Worm (Caenorhabditis elegans) whole organism, L4 larva: ENCODE data around the gene Y44A6D.7.
A peak's percentile ranks its signal among the peaks of the same experiment; 100 is the strongest.

Source experiments
- F49E8.2 ChIP-seq: sonication (generic microtip); optimal IDR thresholded peaks from 2 replicates; lab custom pipeline; 2016; ENCODE audit warnings: missing compliant biosample characterization, mild to moderate bottlenecking, missing genetic modification characterization, borderline replicate concordance
- R02D3.7 ChIP-seq: fragments of 150-350 bp; sonication (generic microtip); optimal IDR thresholded peaks from 3 replicates; lab custom pipeline; 2014; ENCODE audit warnings: missing biosample characterization, missing genetic modification characterization
- T20F7.1 ChIP-seq: fragments of 200-800 bp; sonication (Bioruptor generic); optimal IDR thresholded peaks from 2 replicates; lab custom pipeline; 2018; ENCODE audit warnings: mild to moderate bottlenecking, missing genetic modification characterization, missing compliant biosample characterization
- Y48G9A.11 ChIP-seq: fragments of 200-800 bp; sonication (Bioruptor generic); IDR thresholded peaks from 2 replicates; pipeline ENCODE4 v1.3.6; 2022; ENCODE audit warnings: missing genetic modification reagents, missing genetic modification characterization, missing compliant biosample characterization
- Y75B8A.6 ChIP-seq: fragments of 200-800 bp; sonication (Bioruptor generic); IDR thresholded peaks from 2 replicates; pipeline ENCODE4 v1.3.6; 2022; ENCODE audit warnings: missing genetic modification reagents, missing genetic modification characterization, missing compliant biosample characterization
- ZK546.5 ChIP-seq, 2 experiments: sonication (generic microtip); optimal IDR thresholded peaks; 2 replicates each; lab custom pipeline; 2017; ENCODE audit warnings: missing biosample characterization in 2 of 2, missing genetic modification characterization in 2 of 2
- aly-2 ChIP-seq: sonication (generic microtip); optimal IDR thresholded peaks from 2 replicates; lab custom pipeline; 2018; ENCODE audit warnings: missing biosample characterization, missing genetic modification characterization
- ceh-20 ChIP-seq: fragments of 200-800 bp; sonication (Bioruptor generic); IDR thresholded peaks from 2 replicates; pipeline ENCODE4 v1.3.6; 2022; ENCODE audit warnings: missing genetic modification reagents, missing genetic modification characterization, missing compliant biosample characterization
- ces-1 ChIP-seq: fragments of 150-350 bp; sonication (generic microtip); optimal IDR thresholded peaks from 4 replicates; lab custom pipeline; 2014; ENCODE audit warnings: missing biosample characterization, missing genetic modification reagents, missing genetic modification characterization
- ctbp-1 ChIP-seq: fragments of 200-800 bp; sonication (Bioruptor generic); IDR thresholded peaks from 2 replicates; pipeline ENCODE4 v1.3.6; 2022; ENCODE audit warnings: missing genetic modification reagents, missing genetic modification characterization, missing compliant biosample characterization
- daf-16 ChIP-seq, 3 experiments: sonication (generic microtip); optimal IDR thresholded peaks; 2 replicates each; lab custom pipeline; 2016 to 2017; ENCODE audit warnings: missing genetic modification characterization in 3 of 3, missing genetic modification reagents in 3 of 3, mild to moderate bottlenecking in 2 of 3, missing compliant biosample characterization in 2 of 3, missing biosample characterization in 1 of 3, moderate library complexity in 1 of 3
- daf-8 ChIP-seq: fragments of 200-800 bp; sonication (Bioruptor generic); IDR thresholded peaks from 2 replicates; pipeline ENCODE4 v1.3.6; 2022; ENCODE audit warnings: missing genetic modification characterization, missing compliant biosample characterization
- dpl-1 ChIP-seq: fragments of 150-350 bp; optimal IDR thresholded peaks from 2 replicates; lab custom pipeline; 2014; ENCODE audit warnings: missing biosample characterization, missing genetic modification reagents, missing genetic modification characterization
- dve-1 ChIP-seq: sonication (generic microtip); optimal IDR thresholded peaks from 2 replicates; lab custom pipeline; 2017; ENCODE audit warnings: antibody characterized with exemption, mild to moderate bottlenecking, missing genetic modification characterization, missing compliant biosample characterization; ENCODE audit not compliant: insufficient read depth
- fkh-10 ChIP-seq: fragments of 150-350 bp; optimal IDR thresholded peaks from 2 replicates; lab custom pipeline; 2014; ENCODE audit warnings: missing biosample characterization, missing genetic modification reagents, missing genetic modification characterization
- hif-1 ChIP-seq, 2 experiments: sonication (generic microtip); optimal IDR thresholded peaks; 2 replicates each; lab custom pipeline; 2016 to 2017; ENCODE audit warnings: missing compliant biosample characterization in 2 of 2, missing genetic modification characterization in 2 of 2, missing genetic modification reagents in 2 of 2, missing genotype in 2 of 2, mild to moderate bottlenecking in 1 of 2
- hlh-11 ChIP-seq: fragments of 200-800 bp; sonication (Bioruptor generic); optimal IDR thresholded peaks from 2 replicates; lab custom pipeline; 2018; ENCODE audit warnings: mild to moderate bottlenecking, missing genetic modification characterization, missing compliant biosample characterization
- hlh-30 ChIP-seq: sonication (generic microtip); optimal IDR thresholded peaks from 2 replicates; lab custom pipeline; 2017; ENCODE audit warnings: antibody characterized with exemption, mild to moderate bottlenecking, missing genetic modification characterization, missing compliant biosample characterization; ENCODE audit not compliant: insufficient read depth
- lim-7 ChIP-seq: fragments of 200-800 bp; sonication (Bioruptor generic); IDR thresholded peaks from 2 replicates; pipeline ENCODE4 v1.3.6; 2022; ENCODE audit warnings: missing genetic modification characterization, missing compliant biosample characterization
- lin-1 ChIP-seq: fragments of 200-800 bp; sonication (Bioruptor generic); IDR thresholded peaks from 2 replicates; pipeline ENCODE4 v1.3.6; 2022; ENCODE audit warnings: missing genetic modification reagents, missing genetic modification characterization, missing compliant biosample characterization
- lir-3 ChIP-seq: sonication (generic microtip); optimal IDR thresholded peaks from 2 replicates; lab custom pipeline; 2016; ENCODE audit warnings: mild to moderate bottlenecking, missing genetic modification characterization, missing compliant biosample characterization
- lsy-2 ChIP-seq, 2 experiments: fragments of 150-350 bp in 1 of 2; sonication (generic microtip) in 1 of 2; optimal IDR thresholded peaks; 2 replicates each; lab custom pipeline; 2014 to 2017; ENCODE audit warnings: missing biosample characterization in 2 of 2, missing genetic modification characterization in 2 of 2
- madf-5 ChIP-seq, 2 experiments: fragments of 200-800 bp; sonication (Bioruptor generic); IDR thresholded peaks; 2 replicates each; pipeline ENCODE4 v1.3.6; 2022; ENCODE audit warnings: missing compliant biosample characterization in 2 of 2, missing genetic modification characterization in 2 of 2
- madf-9 ChIP-seq: fragments of 200-800 bp; sonication (Bioruptor generic); conservative IDR thresholded peaks from 2 replicates; pipeline ENCODE4 v1.3.6; 2022; ENCODE audit warnings: missing genetic modification reagents, missing genetic modification characterization, missing compliant biosample characterization
- mdl-1 ChIP-seq, 2 experiments: fragments of 150-350 bp in 1 of 2; sonication (generic microtip) in 1 of 2; optimal IDR thresholded peaks; 2 replicates each; lab custom pipeline; 2014 to 2017; ENCODE audit warnings: missing biosample characterization in 2 of 2, missing genetic modification characterization in 2 of 2
- mdt-29 ChIP-seq: fragments of 200-800 bp; sonication (Bioruptor generic); IDR thresholded peaks from 2 replicates; pipeline ENCODE4 v1.3.6; 2022; ENCODE audit warnings: missing genetic modification reagents, missing genetic modification characterization, missing compliant biosample characterization
- mes-2 ChIP-seq: sonication (generic microtip); optimal IDR thresholded peaks from 2 replicates; lab custom pipeline; 2016; ENCODE audit warnings: missing genotype, mild to moderate bottlenecking, missing genetic modification characterization, missing compliant biosample characterization; ENCODE audit not compliant: poor library complexity, severe bottlenecking
- mxl-3 ChIP-seq: fragments of 200-800 bp; sonication (Bioruptor generic); optimal IDR thresholded peaks from 2 replicates; lab custom pipeline; 2018; ENCODE audit warnings: mild to moderate bottlenecking, missing genetic modification characterization, missing compliant biosample characterization
- nhr-10 ChIP-seq: fragments of 150-350 bp; optimal IDR thresholded peaks from 2 replicates; lab custom pipeline; 2014; ENCODE audit warnings: missing biosample characterization, missing genetic modification characterization
- nhr-102 ChIP-seq: sonication (generic microtip); optimal IDR thresholded peaks from 2 replicates; lab custom pipeline; 2016; ENCODE audit warnings: mild to moderate bottlenecking, missing genetic modification characterization, moderate library complexity, missing compliant biosample characterization
- nhr-11 ChIP-seq: fragments of 150-350 bp; optimal IDR thresholded peaks from 2 replicates; lab custom pipeline; 2014; ENCODE audit warnings: missing biosample characterization, missing genetic modification characterization
- nhr-111 ChIP-seq: fragments of 200-800 bp; sonication (Bioruptor generic); optimal IDR thresholded peaks from 2 replicates; lab custom pipeline; 2018; ENCODE audit warnings: mild to moderate bottlenecking, missing genetic modification characterization, missing compliant biosample characterization
- nhr-25 ChIP-seq: sonication (generic microtip); optimal IDR thresholded peaks from 2 replicates; lab custom pipeline; 2017; ENCODE audit warnings: missing genetic modification characterization, mild to moderate bottlenecking, missing compliant biosample characterization, antibody characterized with exemption, moderate library complexity, borderline replicate concordance; ENCODE audit not compliant: insufficient read depth
- nhr-28 ChIP-seq: fragments of 150-350 bp; optimal IDR thresholded peaks from 2 replicates; lab custom pipeline; 2014; ENCODE audit warnings: missing biosample characterization, missing genetic modification characterization
- nhr-77 ChIP-seq: fragments of 150-350 bp; optimal IDR thresholded peaks from 2 replicates; lab custom pipeline; 2014; ENCODE audit warnings: missing biosample characterization, missing genetic modification characterization
- pha-4 ChIP-seq, 2 experiments: fragments of 150-350 bp in 1 of 2; fragments of 200-800 bp in 1 of 2; sonication (Bioruptor generic) in 1 of 2; IDR thresholded peaks in 1 of 2; optimal IDR thresholded peaks in 1 of 2; 2 replicates each; pipeline versions ENCODE4 v1.3.6 to Lab custom; 2014 to 2022; ENCODE audit warnings: missing genetic modification characterization in 2 of 2, missing genetic modification reagents in 2 of 2, missing biosample characterization in 1 of 2, missing compliant biosample characterization in 1 of 2
- pqm-1 ChIP-seq: sonication (generic microtip); optimal IDR thresholded peaks from 2 replicates; lab custom pipeline; 2017; ENCODE audit warnings: missing biosample characterization, missing genetic modification characterization
- rbr-2 ChIP-seq: sonication (generic microtip); optimal IDR thresholded peaks from 2 replicates; lab custom pipeline; 2016; ENCODE audit warnings: missing genotype, missing genetic modification characterization, missing compliant biosample characterization
- sdz-12 ChIP-seq: fragments of 200-800 bp; sonication (Bioruptor generic); optimal IDR thresholded peaks from 2 replicates; lab custom pipeline; 2018; ENCODE audit warnings: mild to moderate bottlenecking, missing genetic modification characterization, missing compliant biosample characterization
- snpc-4 ChIP-seq: fragments of 150-350 bp; optimal IDR thresholded peaks from 2 replicates; lab custom pipeline; 2014; ENCODE audit warnings: missing biosample characterization, missing genetic modification characterization
- spr-1 ChIP-seq: sonication (generic microtip); optimal IDR thresholded peaks from 2 replicates; lab custom pipeline; 2016; ENCODE audit warnings: mild to moderate bottlenecking, missing genetic modification characterization, missing compliant biosample characterization
- unc-130 ChIP-seq: sonication (generic microtip); optimal IDR thresholded peaks from 2 replicates; lab custom pipeline; 2016; ENCODE audit warnings: missing genetic modification reagents, missing genetic modification characterization, missing compliant biosample characterization
- unc-39 ChIP-seq: sonication (generic microtip); optimal IDR thresholded peaks from 2 replicates; lab custom pipeline; 2017; ENCODE audit warnings: missing biosample characterization, missing genetic modification characterization
- vab-7 ChIP-seq: fragments of 200-800 bp; sonication (Bioruptor generic); IDR thresholded peaks from 2 replicates; pipeline ENCODE4 v1.3.6; 2022; ENCODE audit warnings: missing genetic modification reagents, missing genetic modification characterization, missing compliant biosample characterization
- ztf-11 ChIP-seq: fragments of 150-350 bp; optimal IDR thresholded peaks from 2 replicates; lab custom pipeline; 2014; ENCODE audit warnings: missing biosample characterization, missing genetic modification characterization
- ztf-7 ChIP-seq: fragments of 150-350 bp; optimal IDR thresholded peaks from 2 replicates; lab custom pipeline; 2014; ENCODE audit warnings: missing biosample characterization, missing genetic modification characterization

Gene Y44A6D.7

DNA sequence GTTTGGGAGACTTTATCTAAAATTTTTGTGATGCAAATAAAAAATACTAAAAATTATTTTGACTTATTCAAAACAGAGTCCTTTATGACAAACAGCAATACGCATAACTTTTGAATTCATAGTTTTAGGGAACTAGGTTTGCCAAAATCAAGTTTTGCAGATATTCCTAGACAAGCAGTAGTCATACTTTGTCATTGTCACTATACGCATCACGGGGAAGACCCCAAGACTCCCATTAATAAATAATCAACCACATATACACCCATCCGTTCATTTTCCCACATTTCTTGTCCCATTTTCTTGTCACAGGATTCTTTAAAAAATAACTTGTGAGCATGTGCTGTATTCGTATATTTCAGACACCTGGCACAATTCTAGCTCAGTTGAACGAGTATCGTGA lies at the start of gene Y44A6D.7:
Gene Y44A6D.7, plus strand, starts transcription at position 301 of the 400 bp plus-strand sequence.
- TF ChIP-seq mes-2 (tag; lab: Kevin White, UChicago): no peak
- no peak for TF ChIP-seq lin-1 (GFP tag; lab: Robert Waterston, UW)
- no peak for TF ChIP-seq lim-7 (GFP tag; lab: Robert Waterston, UW)

DNA sequence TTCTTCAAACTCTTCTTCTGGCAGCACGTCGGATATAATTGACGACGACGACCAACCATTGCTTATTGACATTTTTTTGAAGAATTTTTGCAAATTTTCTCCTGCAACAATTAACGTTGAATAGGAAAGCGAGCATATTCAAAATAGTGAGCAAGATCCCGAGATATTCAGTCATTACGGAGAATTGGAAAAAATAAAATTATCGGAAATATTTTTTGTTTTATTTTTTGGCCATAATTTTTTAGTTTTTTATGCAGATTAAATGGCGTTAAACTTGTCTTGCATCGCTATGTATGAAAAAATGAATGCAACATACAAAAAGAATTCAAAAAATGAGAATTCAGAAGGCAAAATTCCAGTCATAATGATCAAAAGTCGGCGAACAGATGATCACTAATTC lies 44.5 kb upstream of the Y44A6D.7 start, which contains the start of gene elp-1:
Gene elp-1, minus strand, starts transcription at position 101 of the 400 bp plus-strand sequence.
- TF ChIP-seq lir-3 (tag; lab: Kevin White, UChicago): no peak
- TF ChIP-seq, all 104 proteins: peak for 0

ce11 chrV:20770846-20771245 lies 43.7 kb upstream of the Y44A6D.7 start:
- no peak for TF ChIP-seq ztf-7 (tag; lab: Kevin White, UChicago)
- TF ChIP-seq dpl-1: no peak
- no peak for TF ChIP-seq pha-4 (GFP tag; IDR thresholded peaks at IDR 0.05; lab: Robert Waterston, UW)
- TF ChIP-seq pha-4 (tag; optimal IDR thresholded peaks at IDR 0.05; lab: Kevin White, UChicago): peak; percentile 87
- TF ChIP-seq spr-1 (tag; lab: Kevin White, UChicago): no peak
- TF ChIP-seq vab-7 (GFP tag; lab: Robert Waterston, UW): no peak
- TF ChIP-seq rbr-2 (tag; lab: Kevin White, UChicago): no peak
- no peak for TF ChIP-seq ztf-11 (tag; lab: Kevin White, UChicago)
- TF ChIP-seq nhr-25 (tag; lab: Kevin White, UChicago): no peak
- TF ChIP-seq hif-1 (tag; optimal IDR thresholded peaks at IDR 0.05; lab: Kevin White, UChicago): no peak
- no peak for TF ChIP-seq ces-1
- peak; percentile 13 for TF ChIP-seq hlh-30 (tag; lab: Kevin White, UChicago)
- no peak for TF ChIP-seq daf-16 (GFP tag; optimal IDR thresholded peaks at IDR 0.05; lab: Kevin White, UChicago)
- TF ChIP-seq daf-16 (tag; optimal IDR thresholded peaks at IDR 0.05; lab: Kevin White, UChicago): peak; percentile 70
- TF ChIP-seq dve-1 (tag; lab: Kevin White, UChicago): peak; percentile 63
- TF ChIP-seq R02D3.7 (tag; lab: Kevin White, UChicago): no peak
- no peak for TF ChIP-seq F49E8.2 (tag; lab: Kevin White, UChicago)
- no peak for TF ChIP-seq madf-5 (GFP tag; IDR thresholded peaks at IDR 0.05; lab: Robert Waterston, UW)
- no peak for TF ChIP-seq sdz-12 (GFP tag; lab: Kevin White, UChicago)
- no peak for TF ChIP-seq T20F7.1 (GFP tag; lab: Kevin White, UChicago)
- TF ChIP-seq mxl-3: no peak
- no peak for TF ChIP-seq nhr-111 (GFP tag; lab: Kevin White, UChicago)
- no peak for TF ChIP-seq ZK546.5 (tag; optimal IDR thresholded peaks at IDR 0.05; lab: Kevin White, UChicago)
- TF ChIP-seq mdt-29 (GFP tag; lab: Robert Waterston, UW): no peak
- TF ChIP-seq nhr-102 (tag; lab: Kevin White, UChicago): no peak
- TF ChIP-seq madf-9 (GFP tag; lab: Robert Waterston, UW): no peak
- no peak for TF ChIP-seq ctbp-1 (GFP tag; lab: Robert Waterston, UW)
- peak; percentile 67 for TF ChIP-seq nhr-28
- no peak for TF ChIP-seq ceh-20
- TF ChIP-seq unc-130 (GFP tag; lab: Kevin White, UChicago): no peak
- TF ChIP-seq nhr-11 (tag; lab: Kevin White, UChicago): no peak
- no peak for TF ChIP-seq snpc-4
- TF ChIP-seq aly-2 (tag; lab: Kevin White, UChicago): no peak
- TF ChIP-seq hlh-11 (tag; lab: Kevin White, UChicago): peak; percentile 56
- TF ChIP-seq lsy-2 (tag; optimal IDR thresholded peaks at IDR 0.05; lab: Kevin White, UChicago): no peak
- no peak for TF ChIP-seq mdl-1 (tag; optimal IDR thresholded peaks at IDR 0.05; lab: Kevin White, UChicago)
- TF ChIP-seq fkh-10: no peak
- no peak for TF ChIP-seq Y75B8A.6 (GFP tag; lab: Robert Waterston, UW)
- TF ChIP-seq unc-39 (tag; lab: Kevin White, UChicago): no peak
- no peak for TF ChIP-seq nhr-77
- peak; percentile 69 for TF ChIP-seq pqm-1 (tag; lab: Kevin White, UChicago)
- no peak for TF ChIP-seq Y48G9A.11
- no peak for TF ChIP-seq lin-1 (GFP tag; lab: Robert Waterston, UW)
- no peak for TF ChIP-seq nhr-10 (tag; lab: Kevin White, UChicago)
- TF ChIP-seq daf-8 (GFP tag; lab: Robert Waterston, UW): no peak
